Worm (Caenorhabditis elegans) whole organism, mixed stage, embryonic: Measurements from ENCODE around the gene F23A7.1.

Source experiments
- M03D4.4 ChIP-seq: sonication (generic microtip); optimal IDR thresholded peaks from 2 replicates; lab custom pipeline; 2017; ENCODE audit warnings: mild to moderate bottlenecking, missing genetic modification characterization, missing compliant biosample characterization
- bed-3 ChIP-seq: fragments of 200-800 bp; sonication (Bioruptor generic); optimal IDR thresholded peaks from 3 replicates; lab custom pipeline; 2018; ENCODE audit warnings: mild to moderate bottlenecking, missing genetic modification characterization, moderate library complexity, missing compliant biosample characterization
- blmp-1 ChIP-seq: fragments of 150-350 bp; optimal IDR thresholded peaks from 2 replicates; lab custom pipeline; 2014; ENCODE audit warnings: missing biosample characterization, missing genetic modification characterization
- ceh-39 ChIP-seq: fragments of 150-350 bp; optimal IDR thresholded peaks from 2 replicates; lab custom pipeline; 2014; ENCODE audit warnings: missing biosample characterization, missing genetic modification characterization
- ceh-43 ChIP-seq: fragments of 200-800 bp; sonication (Bioruptor generic); optimal IDR thresholded peaks from 2 replicates; lab custom pipeline; 2018; ENCODE audit warnings: mild to moderate bottlenecking, missing genetic modification characterization, moderate library complexity, missing compliant biosample characterization
- ceh-83 ChIP-seq: fragments of 200-800 bp; sonication (Bioruptor generic); optimal IDR thresholded peaks from 2 replicates; lab custom pipeline; 2018; ENCODE audit warnings: mild to moderate bottlenecking, missing genetic modification characterization, missing compliant biosample characterization
- ces-1 ChIP-seq: fragments of 150-350 bp; optimal IDR thresholded peaks from 2 replicates; lab custom pipeline; 2014; ENCODE audit warnings: missing biosample characterization, missing genetic modification reagents, missing genetic modification characterization
- drap-1 ChIP-seq: fragments of 200-800 bp; sonication (Bioruptor generic); optimal IDR thresholded peaks from 3 replicates; lab custom pipeline; 2018; ENCODE audit warnings: mild to moderate bottlenecking, missing genetic modification characterization, missing compliant biosample characterization
- elt-1 ChIP-seq: sonication (generic microtip); optimal IDR thresholded peaks from 2 replicates; lab custom pipeline; 2017; ENCODE audit warnings: missing genetic modification characterization, mild to moderate bottlenecking, missing compliant biosample characterization, antibody characterized with exemption, moderate library complexity, borderline replicate concordance; ENCODE audit not compliant: insufficient read depth
- elt-3 ChIP-seq: fragments of 150-350 bp; optimal IDR thresholded peaks from 2 replicates; lab custom pipeline; 2014; ENCODE audit warnings: missing biosample characterization, missing genetic modification characterization
- flh-1 ChIP-seq: fragments of 200-800 bp; sonication (Bioruptor generic); optimal IDR thresholded peaks from 2 replicates; lab custom pipeline; 2018; ENCODE audit warnings: mild to moderate bottlenecking, missing genetic modification characterization, moderate library complexity, missing compliant biosample characterization
- ham-2 ChIP-seq: fragments of 200-800 bp; sonication (Bioruptor generic); optimal IDR thresholded peaks from 2 replicates; lab custom pipeline; 2018; ENCODE audit warnings: mild to moderate bottlenecking, missing genetic modification characterization, missing compliant biosample characterization
- hlh-1 ChIP-seq: fragments of 150-350 bp; optimal IDR thresholded peaks from 2 replicates; lab custom pipeline; 2014; ENCODE audit warnings: missing biosample characterization, missing genetic modification reagents, missing genetic modification characterization
- lin-13 ChIP-seq: fragments of 150-350 bp; optimal IDR thresholded peaks from 2 replicates; lab custom pipeline; 2014; ENCODE audit warnings: missing biosample characterization, missing genetic modification characterization
- lin-32 ChIP-seq: fragments of 200-800 bp; sonication (Bioruptor generic); optimal IDR thresholded peaks from 2 replicates; lab custom pipeline; 2018; ENCODE audit warnings: mild to moderate bottlenecking, missing genetic modification characterization, missing compliant biosample characterization
- lsy-2 ChIP-seq: fragments of 150-350 bp; optimal IDR thresholded peaks from 2 replicates; lab custom pipeline; 2014; ENCODE audit warnings: missing biosample characterization, missing genetic modification characterization
- mab-5 ChIP-seq: fragments of 150-350 bp; optimal IDR thresholded peaks from 2 replicates; lab custom pipeline; 2014; ENCODE audit warnings: missing biosample characterization, missing genetic modification characterization
- mep-1 ChIP-seq: fragments of 150-350 bp; optimal IDR thresholded peaks from 2 replicates; lab custom pipeline; 2017; ENCODE audit warnings: missing biosample characterization, missing genetic modification reagents, missing genetic modification characterization, inconsistent platforms
- nhr-2 ChIP-seq: fragments of 150-350 bp; optimal IDR thresholded peaks from 2 replicates; lab custom pipeline; 2014; ENCODE audit warnings: missing biosample characterization, missing genetic modification characterization
- nhr-237 ChIP-seq: fragments of 150-350 bp; optimal IDR thresholded peaks from 2 replicates; lab custom pipeline; 2014; ENCODE audit warnings: missing biosample characterization, missing genetic modification characterization
- nhr-28 ChIP-seq: fragments of 150-350 bp; optimal IDR thresholded peaks from 2 replicates; lab custom pipeline; 2014; ENCODE audit warnings: missing biosample characterization, missing genetic modification characterization
- pha-4 ChIP-seq: fragments of 150-350 bp; optimal IDR thresholded peaks from 2 replicates; lab custom pipeline; 2018; ENCODE audit warnings: missing biosample characterization, missing genetic modification reagents, missing genetic modification characterization
- sem-2 ChIP-seq: fragments of 200-800 bp; sonication (Bioruptor generic); optimal IDR thresholded peaks from 2 replicates; lab custom pipeline; 2018; ENCODE audit warnings: mild to moderate bottlenecking, missing genetic modification characterization, missing compliant biosample characterization
- snpc-4 ChIP-seq: fragments of 150-350 bp; optimal IDR thresholded peaks from 2 replicates; lab custom pipeline; 2014; ENCODE audit warnings: missing biosample characterization, missing genetic modification characterization
- sptf-1 ChIP-seq: sonication (generic microtip); optimal IDR thresholded peaks from 2 replicates; lab custom pipeline; 2017; ENCODE audit warnings: mild to moderate bottlenecking, missing genetic modification characterization, moderate library complexity, missing compliant biosample characterization
- tbx-8 ChIP-seq: fragments of 200-800 bp; sonication (Bioruptor generic); optimal IDR thresholded peaks from 2 replicates; lab custom pipeline; 2018; ENCODE audit warnings: mild to moderate bottlenecking, missing genetic modification characterization, moderate library complexity, missing compliant biosample characterization
- unc-120 ChIP-seq: sonication (generic microtip); optimal IDR thresholded peaks from 2 replicates; lab custom pipeline; 2017; ENCODE audit warnings: missing genetic modification characterization, missing compliant biosample characterization; ENCODE audit not compliant: poor library complexity, severe bottlenecking
- unc-39 ChIP-seq: fragments of 150-350 bp; optimal IDR thresholded peaks from 2 replicates; lab custom pipeline; 2014; ENCODE audit warnings: missing biosample characterization, missing genetic modification characterization
- unc-62 ChIP-seq: fragments of 150-350 bp; optimal IDR thresholded peaks from 2 replicates; lab custom pipeline; 2014; ENCODE audit warnings: missing biosample characterization, missing genetic modification reagents, missing genetic modification characterization
- zip-8 ChIP-seq: fragments of 150-350 bp; optimal IDR thresholded peaks from 2 replicates; lab custom pipeline; 2014; ENCODE audit warnings: missing biosample characterization, missing genetic modification characterization
- ztf-11 ChIP-seq: fragments of 150-350 bp; optimal IDR thresholded peaks from 2 replicates; lab custom pipeline; 2014; ENCODE audit warnings: missing biosample characterization, missing genetic modification characterization

The F23A7.1 gene

ce11 chrX:16243129-16243528, 25.9 kb downstream of the F23A7.1 start:
- TF ChIP-seq mab-5 (tag; lab: Kevin White, UChicago) (no peak), unc-39 (tag; lab: Kevin White, UChicago) (no peak), bed-3 (GFP tag; lab: Kevin White, UChicago) (no peak), mep-1 (tag; lab: Kevin White, UChicago) (no peak), snpc-4 (tag; lab: Kevin White, UChicago) (no peak), zip-8 (tag; lab: Kevin White, UChicago) (no peak), M03D4.4 (no peak), blmp-1 (tag; lab: Kevin White, UChicago) (no peak), ces-1 (GFP tag; lab: Kevin White, UChicago) (no peak), ham-2 (no peak), pha-4 (tag; lab: Kevin White, UChicago) (no peak), flh-1 (GFP tag; lab: Kevin White, UChicago) (no peak), lsy-2 (no peak), ceh-43 (GFP tag; lab: Kevin White, UChicago) (no peak), ceh-83 (GFP tag; lab: Kevin White, UChicago) (no peak), tbx-8 (GFP tag; lab: Kevin White, UChicago) (no peak), sem-2 (no peak), unc-120 (tag; lab: Kevin White, UChicago) (no peak)
- TF ChIP-seq, all 35 proteins: peak for 0

- TF ChIP-seq lin-13 (tag; lab: Kevin White, UChicago) (no peak), unc-62 (no peak), ces-1 (GFP tag; lab: Kevin White, UChicago) (no peak), nhr-237 (no peak), ztf-11 (no peak), nhr-2 (tag; lab: Kevin White, UChicago) (no peak), hlh-1 (tag; lab: Kevin White, UChicago) (no peak), tbx-8 (GFP tag; lab: Kevin White, UChicago) (no peak), elt-1 (no peak), sptf-1 (tag; lab: Kevin White, UChicago) (no peak), flh-1 (GFP tag; lab: Kevin White, UChicago) (no peak)
Measured at ce11 chrX:16244764-16245244, 27.6 kb downstream of the F23A7.1 start, which contains the start of gene W10G6.1. Gene W10G6.1 (plus strand): TSS chrX:16245194.

- TF ChIP-seq mab-5 (tag; lab: Kevin White, UChicago) (no peak), hlh-1 (tag; lab: Kevin White, UChicago) (no peak), ham-2 (no peak), sptf-1 (tag; lab: Kevin White, UChicago) (no peak), lsy-2 (no peak), mep-1 (tag; lab: Kevin White, UChicago) (no peak), ceh-83 (GFP tag; lab: Kevin White, UChicago) (no peak), sem-2 (no peak), ceh-39 (tag; lab: Kevin White, UChicago) (no peak), M03D4.4 (no peak), pha-4 (tag; lab: Kevin White, UChicago) (no peak)
Measured at ce11 chrX:16250679-16251078, 33.5 kb downstream of the F23A7.1 start, which contains the start of gene W10G6.6. Gene W10G6.6 (minus strand): TSS chrX:16250779.

- no peak for TF ChIP-seq nhr-2 (tag; lab: Kevin White, UChicago)
- TF ChIP-seq, all 35 proteins: peak for 0
Measured at ce11 chrX:16258503-16258902, 41.3 kb downstream of the F23A7.1 start.

ce11 chrX:16260077-16260476, 42.9 kb downstream of the F23A7.1 start:
- no peak for TF ChIP-seq ceh-39 (tag; lab: Kevin White, UChicago)
- TF ChIP-seq ceh-43 (GFP tag; lab: Kevin White, UChicago) = no peak
- no peak for TF ChIP-seq ztf-11
- TF ChIP-seq flh-1 (GFP tag; lab: Kevin White, UChicago) = no peak
- no peak for TF ChIP-seq unc-62
- no peak for TF ChIP-seq elt-3
- no peak for TF ChIP-seq lin-32 (GFP tag; lab: Kevin White, UChicago)
- TF ChIP-seq zip-8 (tag; lab: Kevin White, UChicago) = no peak
- no peak for TF ChIP-seq M03D4.4
- TF ChIP-seq elt-1 = no peak
- no peak for TF ChIP-seq blmp-1 (tag; lab: Kevin White, UChicago)
- no peak for TF ChIP-seq tbx-8 (GFP tag; lab: Kevin White, UChicago)
- TF ChIP-seq, all 35 proteins: peak for 0

ce11 chrX:16261993-16262392, 44.8 kb downstream of the F23A7.1 start, which contains the start of gene sgk-1:
Gene sgk-1 (minus strand): TSS chrX:16262122.
- TF ChIP-seq snpc-4 (tag; lab: Kevin White, UChicago) (no peak), hlh-1 (tag; lab: Kevin White, UChicago) (no peak), sem-2 (no peak), zip-8 (tag; lab: Kevin White, UChicago) (no peak), nhr-28 (no peak), ztf-11 (no peak), drap-1 (GFP tag; lab: Kevin White, UChicago) (no peak), ces-1 (GFP tag; lab: Kevin White, UChicago) (no peak), nhr-237 (no peak)
